Fruit fly (Drosophila melanogaster) whole organism, adult: ENCODE results near the gene Cog4.

ENCODE experiments used
- CG11617 ChIP-seq: fragments of 200-800 bp; sonication (Bioruptor generic); optimal IDR thresholded peaks from 2 replicates; lab custom pipeline; 2017; ENCODE audit warnings: mild to moderate bottlenecking, missing biosample characterization, missing genetic modification reagents, missing genetic modification characterization
- CG12768 ChIP-seq: fragments of 200-800 bp; sonication (Bioruptor generic); optimal IDR thresholded peaks from 2 replicates; lab custom pipeline; 2017; ENCODE audit warnings: missing biosample characterization, missing genetic modification characterization, mild to moderate bottlenecking, moderate library complexity, missing genetic modification reagents
- CG14711 ChIP-seq: fragments of 200-800 bp; sonication (Bioruptor generic); optimal IDR thresholded peaks from 2 replicates; lab custom pipeline; 2018; ENCODE audit warnings: missing biosample characterization, mild to moderate bottlenecking, missing genetic modification characterization, moderate library complexity
- CG1620 ChIP-seq: fragments of 200-800 bp; sonication (Bioruptor generic); optimal IDR thresholded peaks from 2 replicates; lab custom pipeline; 2016; ENCODE audit warnings: missing biosample characterization, missing genetic modification characterization
- CG33017 ChIP-seq: fragments of 200-800 bp; sonication (Bioruptor generic); optimal IDR thresholded peaks from 2 replicates; lab custom pipeline; 2018; ENCODE audit warnings: missing biosample characterization, mild to moderate bottlenecking, missing genetic modification characterization, moderate library complexity
- CG5204 ChIP-seq: fragments of 200-800 bp; sonication (Bioruptor generic); optimal IDR thresholded peaks from 2 replicates; lab custom pipeline; 2016; ENCODE audit warnings: missing biosample characterization, missing genetic modification characterization
- CG7045 ChIP-seq: fragments of 200-800 bp; sonication (Bioruptor generic); optimal IDR thresholded peaks from 2 replicates; lab custom pipeline; 2017; ENCODE audit warnings: missing biosample characterization, mild to moderate bottlenecking, missing genetic modification characterization
- CG7101 ChIP-seq: fragments of 200-800 bp; sonication (Bioruptor generic); optimal IDR thresholded peaks from 2 replicates; lab custom pipeline; 2018; ENCODE audit warnings: missing biosample characterization, mild to moderate bottlenecking, missing genetic modification characterization, moderate library complexity
- Clk ChIP-seq: fragments of 200-800 bp; sonication (Bioruptor generic); optimal IDR thresholded peaks from 2 replicates; lab custom pipeline; 2017; ENCODE audit warnings: missing biosample characterization, missing genetic modification characterization
- Crg-1 ChIP-seq: fragments of 200-800 bp; sonication (Bioruptor generic); optimal IDR thresholded peaks from 2 replicates; lab custom pipeline; 2016; ENCODE audit warnings: missing biosample characterization, missing genetic modification characterization
- Hr96 ChIP-seq: fragments of 200-800 bp; sonication (Bioruptor generic); optimal IDR thresholded peaks from 2 replicates; lab custom pipeline; 2016; ENCODE audit warnings: missing biosample characterization, missing genetic modification characterization
- Mnt ChIP-seq: fragments of 200-800 bp; sonication (Bioruptor generic); optimal IDR thresholded peaks from 2 replicates; lab custom pipeline; 2016; ENCODE audit warnings: missing biosample characterization, mild to moderate bottlenecking, missing genetic modification characterization
- bab1 ChIP-seq: fragments of 200-800 bp; sonication (Bioruptor generic); optimal IDR thresholded peaks from 3 replicates; lab custom pipeline; 2019; ENCODE audit warnings: missing biosample characterization, mild to moderate bottlenecking, missing genetic modification characterization, moderate library complexity
- cic ChIP-seq: fragments of 200-800 bp; sonication (Bioruptor generic); optimal IDR thresholded peaks from 2 replicates; lab custom pipeline; 2017; ENCODE audit warnings: missing biosample characterization, mild to moderate bottlenecking, missing genetic modification characterization, moderate library complexity
- cnc ChIP-seq, 2 experiments: fragments of >200 bp; optimal IDR thresholded peaks; 2 replicates each; lab custom pipeline; 2017
- kay ChIP-seq: fragments of 200-800 bp; sonication (Bioruptor generic); peaks from one replicate; lab custom pipeline; 2016; ENCODE audit warnings: missing biosample characterization, missing genetic modification characterization, borderline replicate concordance
- ovo ChIP-seq: fragments of 200-800 bp; sonication (Bioruptor generic); optimal IDR thresholded peaks from 2 replicates; lab custom pipeline; 2016; ENCODE audit warnings: missing biosample characterization, missing genetic modification characterization
- pad ChIP-seq: fragments of 200-800 bp; sonication (Bioruptor generic); optimal IDR thresholded peaks from 3 replicates; lab custom pipeline; 2017; ENCODE audit warnings: missing biosample characterization, missing genetic modification characterization, mild to moderate bottlenecking, moderate library complexity, missing genetic modification reagents
- tj ChIP-seq: fragments of 200-800 bp; sonication (Bioruptor generic); optimal IDR thresholded peaks from 3 replicates; lab custom pipeline; 2017; ENCODE audit warnings: missing biosample characterization, mild to moderate bottlenecking, missing genetic modification characterization, moderate library complexity
- toe ChIP-seq: fragments of 200-800 bp; sonication (Bioruptor generic); optimal IDR thresholded peaks from 2 replicates; lab custom pipeline; 2016; ENCODE audit warnings: missing biosample characterization, missing genetic modification characterization

Gene Cog4

DNA sequence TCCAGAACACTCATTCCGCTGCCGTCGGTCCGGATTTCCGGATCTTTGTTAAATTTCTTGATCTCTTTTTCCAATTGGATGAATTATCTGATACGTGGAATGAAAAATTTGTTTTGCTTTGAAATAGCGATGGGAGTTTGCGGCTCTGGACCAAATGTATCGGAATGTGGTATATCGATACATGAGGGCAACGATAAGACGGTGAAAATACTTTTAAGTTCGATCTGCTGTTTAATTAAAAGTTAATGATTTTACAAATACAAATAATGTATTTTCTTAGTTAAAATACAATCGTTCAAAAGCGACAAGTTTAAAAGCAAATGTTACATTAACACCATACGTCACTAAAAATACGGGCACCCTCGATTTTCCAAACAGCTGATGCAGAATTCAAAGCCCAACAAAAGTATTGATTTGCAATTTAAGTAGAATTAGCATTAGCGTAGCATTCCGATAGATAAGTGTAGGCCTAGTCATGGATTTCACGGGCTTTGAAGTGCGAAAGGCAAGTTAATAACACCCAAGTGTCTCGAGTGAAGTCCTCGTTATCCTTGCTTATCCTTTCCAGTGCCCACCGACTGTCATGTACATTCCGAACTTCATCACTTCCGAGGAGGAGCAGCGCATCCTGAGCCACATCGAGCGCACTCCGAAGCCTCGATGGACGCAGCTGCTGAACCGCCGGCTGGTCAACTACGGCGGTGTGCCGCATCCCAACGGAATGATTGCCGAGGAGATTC lies at the start of gene Cog4, which contains the start of gene CG6144:
TSS of gene Cog4 (minus strand) at position 139 of the 740 bp plus-strand sequence.
TSS of gene CG6144 (plus strand) at position 211 of the 740 bp plus-strand sequence.
- TF ChIP-seq bab1 (GFP tag; lab: Kevin White, UChicago) (peak; percentile 74), CG11617 (GFP tag; lab: Kevin White, UChicago) (peak; percentile 37), CG14711 (tag; lab: Kevin White, UChicago) (peak; percentile 32), Mnt (GFP tag; lab: Kevin White, UChicago) (peak; percentile 36), CG7101 (tag; lab: Kevin White, UChicago) (peak; percentile 6), CG5204 (GFP tag; lab: Kevin White, UChicago) (no peak), Crg-1 (no peak), CG12768 (GFP tag; lab: Kevin White, UChicago) (no peak), Hr96 (no peak), tj (GFP tag; lab: Kevin White, UChicago) (peak; percentile 34), Clk (GFP tag; lab: Kevin White, UChicago) (no peak)

DNA sequence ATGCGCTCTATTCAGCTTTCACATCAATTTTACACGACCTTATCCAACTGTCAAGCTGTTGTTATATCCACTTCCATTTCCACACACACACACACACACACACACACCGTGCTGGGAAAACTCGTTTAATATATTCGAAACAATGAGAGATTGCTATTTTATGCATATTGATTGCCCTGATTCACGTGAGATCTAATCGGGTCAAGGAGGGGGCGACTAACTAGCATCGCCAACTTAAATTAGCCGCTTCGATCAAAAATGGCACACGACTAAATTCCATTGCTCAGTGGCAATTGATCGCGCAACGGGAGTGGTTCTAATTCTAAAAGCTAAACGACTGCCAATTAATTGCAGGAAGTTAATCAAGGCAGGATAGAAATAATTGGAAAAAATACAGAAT lies 45.6 kb upstream of the Cog4 start, which contains the start of gene CG18302:
TSS of gene CG18302 (plus strand) at position 301 of the 400 bp plus-strand sequence.
- TF ChIP-seq pad (GFP tag; lab: Kevin White, UChicago) = no peak
- TF ChIP-seq CG33017 (tag; lab: Kevin White, UChicago) = no peak
- no peak for TF ChIP-seq Clk (GFP tag; lab: Kevin White, UChicago)
- no peak for TF ChIP-seq cic (GFP tag; lab: Kevin White, UChicago)
- no peak for TF ChIP-seq Hr96
- no peak for TF ChIP-seq tj (GFP tag; lab: Kevin White, UChicago)
- TF ChIP-seq CG5204 (GFP tag; lab: Kevin White, UChicago) = no peak
- no peak for TF ChIP-seq CG1620 (GFP tag; lab: Kevin White, UChicago)

- TF ChIP-seq Mnt (GFP tag; lab: Kevin White, UChicago) (no peak), CG14711 (tag; lab: Kevin White, UChicago) (no peak), kay (no peak), cic (GFP tag; lab: Kevin White, UChicago) (no peak), bab1 (GFP tag; lab: Kevin White, UChicago) (no peak), toe (GFP tag; lab: Kevin White, UChicago) (no peak), CG12768 (GFP tag; lab: Kevin White, UChicago) (no peak), CG1620 (GFP tag; lab: Kevin White, UChicago) (no peak), CG33017 (tag; lab: Kevin White, UChicago) (no peak), Hr96 (no peak), cnc (optimal IDR thresholded peaks at IDR 0.05; lab: Kevin White, UChicago) (no peak), CG7101 (tag; lab: Kevin White, UChicago) (no peak), CG11617 (GFP tag; lab: Kevin White, UChicago) (no peak), pad (GFP tag; lab: Kevin White, UChicago) (no peak), tj (GFP tag; lab: Kevin White, UChicago) (no peak), Crg-1 (no peak)
Measured at dm6 chr2L:10531521-10531920, 43.1 kb upstream of the Cog4 start, which contains the start of gene CG18301. CG18301 (plus strand) TSS chr2L:10531821.

- no peak for TF ChIP-seq CG7101 (tag; lab: Kevin White, UChicago)
Measured at dm6 chr2L:10530089-10530488, 41.7 kb upstream of the Cog4 start.

dm6 chr2L:10528984-10529383 lies 40.6 kb upstream of the Cog4 start:
- no peak for TF ChIP-seq cnc (optimal IDR thresholded peaks at IDR 0.05; lab: Kevin White, UChicago)
- peak; percentile 12 for TF ChIP-seq cic (GFP tag; lab: Kevin White, UChicago)
- TF ChIP-seq tj (GFP tag; lab: Kevin White, UChicago) = peak; percentile 49

- TF ChIP-seq kay (no peak), ovo (GFP tag; lab: Kevin White, UChicago) (no peak), CG1620 (GFP tag; lab: Kevin White, UChicago) (peak; percentile 15), Clk (GFP tag; lab: Kevin White, UChicago) (no peak), CG5204 (GFP tag; lab: Kevin White, UChicago) (peak; percentile 4), CG33017 (tag; lab: Kevin White, UChicago) (peak; percentile 48), CG14711 (tag; lab: Kevin White, UChicago) (peak; percentile 66), cic (GFP tag; lab: Kevin White, UChicago) (no peak), CG11617 (GFP tag; lab: Kevin White, UChicago) (peak; percentile 10), CG7045 (GFP tag; lab: Kevin White, UChicago) (peak; percentile 61), pad (GFP tag; lab: Kevin White, UChicago) (peak; percentile 26), tj (GFP tag; lab: Kevin White, UChicago) (peak; percentile 64), cnc (optimal IDR thresholded peaks at IDR 0.05; lab: Kevin White, UChicago) (no peak), bab1 (GFP tag; lab: Kevin White, UChicago) (peak; percentile 80), CG7101 (tag; lab: Kevin White, UChicago) (peak; percentile 48)
Measured at dm6 chr2L:10526953-10527584, 38.6 kb upstream of the Cog4 start, which contains the start of gene Lip4. Lip4 (plus strand) TSS chr2L:10527572.
